Fruit fly (Drosophila melanogaster): ENCODE data around the gene Spn28Da.

Spn28Da gene

dm6 chr2L:7871821-7872524, 17.0 kb downstream of the Spn28Da start (continued):
- TF ChIP-seq tin (GFP tag; optimal IDR thresholded peaks at IDR 0.05) (peak; percentile 15), CG32532 (GFP tag; IDR thresholded peaks at IDR 0.05) (peak; percentile 42; the same call in 1 of the 2 replicates), hkb (optimal IDR thresholded peaks at IDR 0.05) (no peak), hkb (GFP tag; IDR thresholded peaks at IDR 0.05) (no peak), Nf-YC (tag; optimal IDR thresholded peaks at IDR 0.05) (peak; percentile 4), CG15011 (GFP tag; optimal IDR thresholded peaks at IDR 0.05) (peak; percentile 39), CG10321 (GFP tag; IDR thresholded peaks at IDR 0.05) (no peak), CG17829 (tag; optimal IDR thresholded peaks at IDR 0.05) (peak; percentile 17), Gsc (GFP tag; IDR thresholded peaks at IDR 0.05) (no peak), CG31224 (GFP tag; IDR thresholded peaks at IDR 0.05) (no peak), Nf-YA (GFP tag; IDR thresholded peaks at IDR 0.05) (no peak), Hmx (GFP tag; optimal IDR thresholded peaks at IDR 0.05) (no peak), cato (GFP tag; optimal IDR thresholded peaks at IDR 0.05; ENCODE audit: borderline replicate concordance) (no peak), CG30403 (GFP tag; optimal IDR thresholded peaks at IDR 0.05) (peak; percentile 60), Fer2 (tag; optimal IDR thresholded peaks at IDR 0.05) (peak; percentile 17), Hr39 (optimal IDR thresholded peaks at IDR 0.05) (no peak), CG10654 (GFP tag; optimal IDR thresholded peaks at IDR 0.05) (no peak), ftz-f1 (GFP tag; optimal IDR thresholded peaks at IDR 0.05) (no peak), CG8924 (tag; optimal IDR thresholded peaks at IDR 0.05) (peak; percentile 65), CG7928 (GFP tag; optimal IDR thresholded peaks at IDR 0.05) (no peak), CG17359 (tag; optimal IDR thresholded peaks at IDR 0.05) (peak; percentile 60), sens-2 (GFP tag; IDR thresholded peaks at IDR 0.05) (no peak), jing (GFP tag; optimal IDR thresholded peaks at IDR 0.05) (no peak), tll (GFP tag; optimal IDR thresholded peaks at IDR 0.05) (no peak), CG30431 (GFP tag; optimal IDR thresholded peaks at IDR 0.05) (no peak), CG3065 (GFP tag; optimal IDR thresholded peaks at IDR 0.05) (no peak), HmgD (GFP tag; optimal IDR thresholded peaks at IDR 0.05) (no peak), dm (GFP tag; optimal IDR thresholded peaks at IDR 0.05) (no peak), Six4 (GFP tag; optimal IDR thresholded peaks at IDR 0.05) (no peak), Atf-2 (GFP tag; optimal IDR thresholded peaks at IDR 0.05) (no peak), hth (optimal IDR thresholded peaks at IDR 0.05) (no peak), trh (GFP tag; optimal IDR thresholded peaks at IDR 0.05) (no peak), CG17568 (GFP tag; optimal IDR thresholded peaks at IDR 0.05) (peak; percentile 16), CG16815 (GFP tag; optimal IDR thresholded peaks at IDR 0.05) (no peak), CG6854 (GFP tag; optimal IDR thresholded peaks at IDR 0.05) (peak; percentile 39), Max (GFP tag; optimal IDR thresholded peaks at IDR 0.05) (no peak), zf30C (GFP tag; optimal IDR thresholded peaks at IDR 0.05) (no peak), ato (GFP tag; IDR thresholded peaks at IDR 0.05; ENCODE audit: partially characterized antibody) (no peak), bab2 (GFP tag; optimal IDR thresholded peaks at IDR 0.05) (peak; percentile 43), CG4617 (GFP tag; optimal IDR thresholded peaks at IDR 0.05; ENCODE audit: borderline replicate concordance) (no peak), CG7786 (GFP tag; optimal IDR thresholded peaks at IDR 0.05) (peak; percentile 16), fd64A (GFP tag; optimal IDR thresholded peaks at IDR 0.05) (no peak), CG10274 (GFP tag; optimal IDR thresholded peaks at IDR 0.05) (no peak), yki (optimal IDR thresholded peaks at IDR 0.05) (no peak), Poxn (GFP tag; IDR thresholded peaks at IDR 0.05) (no peak), CG12071 (GFP tag; optimal IDR thresholded peaks at IDR 0.05) (no peak), gsb (GFP tag; IDR thresholded peaks at IDR 0.05) (no peak), lbe (GFP tag; optimal IDR thresholded peaks at IDR 0.05) (no peak), insv (GFP tag; optimal IDR thresholded peaks at IDR 0.05) (no peak), CG1603 (tag; optimal IDR thresholded peaks at IDR 0.05) (no peak), ranshi (GFP tag; IDR thresholded peaks at IDR 0.05) (no peak), CG5245 (GFP tag; optimal IDR thresholded peaks at IDR 0.05) (no peak), CG8478 (optimal IDR thresholded peaks at IDR 0.05) (no peak)

Measured in whole organism, embryonic.